Fruit fly (Drosophila melanogaster) whole organism, embryonic: ENCODE measurements around the gene CG11768.

ENCODE experiments used
- ATbp ChIP-seq: fragments of 200-800 bp; sonication (Bioruptor generic); optimal IDR thresholded peaks from 2 replicates; lab custom pipeline; 2017; ENCODE audit warnings: missing biosample characterization, mild to moderate bottlenecking, missing genetic modification characterization, missing genetic modification reagents
- Atf-2 ChIP-seq: fragments of 200-800 bp; sonication (Bioruptor generic); optimal IDR thresholded peaks from 2 replicates; lab custom pipeline; 2016; ENCODE audit warnings: missing biosample characterization, missing genetic modification characterization
- B-H2 ChIP-seq: fragments of 200-800 bp; sonication (Bioruptor generic); optimal IDR thresholded peaks from 2 replicates; lab custom pipeline; 2018; ENCODE audit warnings: missing biosample characterization, mild to moderate bottlenecking, missing genetic modification characterization
- CG11398 ChIP-seq: fragments of 200-800 bp; sonication (Bioruptor generic); optimal IDR thresholded peaks from 2 replicates; lab custom pipeline; 2016; ENCODE audit warnings: missing biosample characterization, missing genetic modification characterization
- CG11696 ChIP-seq: fragments of 200-800 bp; sonication (Bioruptor generic); IDR thresholded peaks from 2 replicates; pipeline ENCODE4 v1.3.6; 2022; ENCODE audit warnings: missing biosample characterization, missing genetic modification characterization
- CG12236 ChIP-seq: fragments of 200-800 bp; sonication (Bioruptor generic); optimal IDR thresholded peaks from 2 replicates; lab custom pipeline; 2016; ENCODE audit warnings: missing biosample characterization, missing genetic modification characterization
- CG12391 ChIP-seq: fragments of 200-800 bp; sonication (Bioruptor generic); optimal IDR thresholded peaks from 3 replicates; lab custom pipeline; 2018; ENCODE audit warnings: missing biosample characterization, mild to moderate bottlenecking, missing genetic modification characterization, moderate library complexity
- CG12744 ChIP-seq: fragments of 200-800 bp; sonication (Bioruptor generic); optimal IDR thresholded peaks from 2 replicates; lab custom pipeline; 2016; ENCODE audit warnings: missing biosample characterization, missing genetic modification characterization
- CG16779 ChIP-seq: fragments of 200-800 bp; sonication (Bioruptor generic); IDR thresholded peaks from 2 replicates; pipeline ENCODE4 v1.3.6; 2022; ENCODE audit warnings: missing biosample characterization, missing genetic modification characterization
- CG17802 ChIP-seq: fragments of 200-800 bp; sonication (Bioruptor generic); optimal IDR thresholded peaks from 2 replicates; lab custom pipeline; 2018; ENCODE audit warnings: missing biosample characterization, mild to moderate bottlenecking, missing genetic modification characterization, moderate library complexity
- CG2712 ChIP-seq: fragments of 200-800 bp; optimal IDR thresholded peaks from 3 replicates; lab custom pipeline; 2019; ENCODE audit warnings: missing biosample characterization, mild to moderate bottlenecking, missing genetic modification characterization, moderate library complexity
- CG31441 ChIP-seq: fragments of 200-800 bp; sonication (Bioruptor generic); IDR thresholded peaks from 2 replicates; pipeline ENCODE4 v1.3.6; 2022; ENCODE audit warnings: missing biosample characterization, missing genetic modification characterization
- CG3838 ChIP-seq: fragments of 200-800 bp; sonication (Bioruptor generic); optimal IDR thresholded peaks from 3 replicates; lab custom pipeline; 2016; ENCODE audit warnings: missing biosample characterization, missing genetic modification characterization
- CG4360 ChIP-seq: fragments of 200-800 bp; sonication (Bioruptor generic); IDR thresholded peaks from 2 replicates; pipeline ENCODE4 v1.3.6; 2022; ENCODE audit warnings: missing biosample characterization, missing genetic modification characterization
- CG6791 ChIP-seq: fragments of 200-800 bp; sonication (Bioruptor generic); IDR thresholded peaks from 3 replicates; pipeline ENCODE4 v1.3.6; 2022; ENCODE audit warnings: missing biosample characterization, missing genetic modification characterization; ENCODE audit not compliant: partially characterized antibody
- CG7987 ChIP-seq: fragments of 200-800 bp; sonication (Bioruptor generic); optimal IDR thresholded peaks from 2 replicates; lab custom pipeline; 2018; ENCODE audit warnings: missing biosample characterization, mild to moderate bottlenecking, missing genetic modification characterization, moderate library complexity
- CG9932 ChIP-seq: fragments of 200-800 bp; sonication (Bioruptor generic); IDR thresholded peaks from 2 replicates; pipeline ENCODE4 v1.3.6; 2022; ENCODE audit warnings: missing biosample characterization, missing genetic modification characterization
- D19A ChIP-seq: fragments of 200-800 bp; optimal IDR thresholded peaks from 3 replicates; lab custom pipeline; 2019; ENCODE audit warnings: missing biosample characterization, mild to moderate bottlenecking, missing genetic modification characterization, moderate library complexity
- Dfd ChIP-seq, 2 experiments: fragments of >200 bp; optimal IDR thresholded peaks; 2 replicates each; lab custom pipeline; 2017; ENCODE audit warnings: missing biosample characterization in 2 of 2, missing genetic modification characterization in 2 of 2
- E2f1 ChIP-seq: fragments of 200-800 bp; sonication (Bioruptor generic); IDR thresholded peaks from 2 replicates; pipeline ENCODE4 v1.3.6; 2022; ENCODE audit warnings: missing biosample characterization, missing genetic modification characterization
- ERR ChIP-seq: fragments of 200-800 bp; sonication (Bioruptor generic); optimal IDR thresholded peaks from 2 replicates; lab custom pipeline; 2016; ENCODE audit warnings: missing biosample characterization, missing genetic modification characterization
- HLH3B ChIP-seq: fragments of 200-800 bp; sonication (Bioruptor generic); IDR thresholded peaks from 2 replicates; pipeline ENCODE4 v1.3.6; 2022; ENCODE audit warnings: missing biosample characterization, missing genetic modification characterization
- HLH54F ChIP-seq: fragments of 200-800 bp; sonication (Bioruptor generic); optimal IDR thresholded peaks from 3 replicates; lab custom pipeline; 2016; ENCODE audit warnings: missing biosample characterization, missing genetic modification characterization
- HmgZ ChIP-seq: fragments of 200-800 bp; sonication (Bioruptor generic); optimal IDR thresholded peaks from 2 replicates; lab custom pipeline; 2018; ENCODE audit warnings: missing biosample characterization, mild to moderate bottlenecking, missing genetic modification characterization
- NC2α ChIP-seq: fragments of 200-800 bp; sonication (Bioruptor generic); optimal IDR thresholded peaks from 2 replicates; lab custom pipeline; 2016; ENCODE audit warnings: missing biosample characterization, missing genetic modification characterization
- Nf-YC ChIP-seq: fragments of 200-800 bp; optimal IDR thresholded peaks from 3 replicates; lab custom pipeline; 2019; ENCODE audit warnings: missing biosample characterization, mild to moderate bottlenecking, missing genetic modification characterization, moderate library complexity
- Scr ChIP-seq: fragments of 200-800 bp; sonication (Bioruptor generic); IDR thresholded peaks from 2 replicates; pipeline ENCODE4 v1.3.6; 2022; ENCODE audit warnings: missing biosample characterization, missing genetic modification characterization; ENCODE audit not compliant: partially characterized antibody
- Sry-δ ChIP-seq: fragments of 200-800 bp; sonication (Bioruptor generic); optimal IDR thresholded peaks from 2 replicates; lab custom pipeline; 2016; ENCODE audit warnings: missing biosample characterization, missing genetic modification characterization
- Taf1 ChIP-seq: fragments of 200-800 bp; sonication (Bioruptor generic); IDR thresholded peaks from 2 replicates; pipeline ENCODE4 v1.3.6; 2022; ENCODE audit warnings: missing biosample characterization, missing genetic modification characterization
- Usf ChIP-seq: fragments of 200-800 bp; sonication (Bioruptor generic); optimal IDR thresholded peaks from 2 replicates; lab custom pipeline; 2017; ENCODE audit warnings: missing genotype, missing biosample characterization, missing genetic modification characterization
- ash1 ChIP-seq: fragments of 200-800 bp; sonication (Bioruptor generic); optimal IDR thresholded peaks from 2 replicates; lab custom pipeline; 2018; ENCODE audit warnings: missing biosample characterization, mild to moderate bottlenecking, missing genetic modification characterization
- ato ChIP-seq: fragments of 200-800 bp; sonication (Bioruptor generic); IDR thresholded peaks from 2 replicates; pipeline ENCODE4 v1.3.6; 2022; ENCODE audit warnings: missing biosample characterization, missing genetic modification characterization; ENCODE audit not compliant: partially characterized antibody
- bab2 ChIP-seq: fragments of 200-800 bp; sonication (Bioruptor generic); optimal IDR thresholded peaks from 2 replicates; lab custom pipeline; 2016; ENCODE audit warnings: missing biosample characterization, missing genetic modification characterization
- cg ChIP-seq: fragments of 200-800 bp; sonication (Bioruptor generic); optimal IDR thresholded peaks from 3 replicates; lab custom pipeline; 2019; ENCODE audit warnings: missing biosample characterization, mild to moderate bottlenecking, missing genetic modification characterization, moderate library complexity
- chm ChIP-seq: fragments of 200-800 bp; sonication (Bioruptor generic); IDR thresholded peaks from 2 replicates; pipeline ENCODE4 v1.3.6; 2022; ENCODE audit warnings: missing biosample characterization, missing genetic modification characterization
- dmrt11E ChIP-seq: fragments of 200-800 bp; sonication (Bioruptor generic); optimal IDR thresholded peaks from 3 replicates; lab custom pipeline; 2018; ENCODE audit warnings: missing biosample characterization, mild to moderate bottlenecking, missing genetic modification characterization, moderate library complexity
- gce ChIP-seq: fragments of 200-800 bp; sonication (Bioruptor generic); IDR thresholded peaks from 3 replicates; pipeline ENCODE4 v1.3.6; 2022; ENCODE audit warnings: missing biosample characterization, missing genetic modification characterization
- klu ChIP-seq: fragments of 200-800 bp; sonication (Bioruptor generic); IDR thresholded peaks from 2 replicates; pipeline ENCODE4 v1.3.6; 2022; ENCODE audit warnings: missing biosample characterization, missing genetic modification characterization
- lov ChIP-seq, 2 experiments: fragments of 200-800 bp in 1 of 2; fragments of >200 bp in 1 of 2; sonication (Bioruptor generic) in 1 of 2; IDR thresholded peaks in 1 of 2; optimal IDR thresholded peaks in 1 of 2; 2 replicates in 1 of 2; 3 replicates in 1 of 2; pipeline versions ENCODE4 v1.3.6 to Lab custom; 2017 to 2022; ENCODE audit warnings: missing biosample characterization in 1 of 2, missing genetic modification characterization in 1 of 2
- nau ChIP-seq: fragments of 200-800 bp; sonication (Bioruptor generic); optimal IDR thresholded peaks from 3 replicates; lab custom pipeline; 2017; ENCODE audit warnings: missing biosample characterization, mild to moderate bottlenecking, missing genetic modification characterization, missing genetic modification reagents
- nmo ChIP-seq: fragments of 200-800 bp; sonication (Bioruptor generic); optimal IDR thresholded peaks from 2 replicates; lab custom pipeline; 2018; ENCODE audit warnings: missing biosample characterization, mild to moderate bottlenecking, missing genetic modification characterization, moderate library complexity
- onecut ChIP-seq: fragments of 200-800 bp; sonication (Bioruptor generic); IDR thresholded peaks from 2 replicates; pipeline ENCODE4 v1.3.6; 2022; ENCODE audit warnings: missing biosample characterization, missing genetic modification characterization
- p53 ChIP-seq: fragments of 200-800 bp; sonication (Bioruptor generic); optimal IDR thresholded peaks from 2 replicates; lab custom pipeline; 2016; ENCODE audit warnings: missing biosample characterization, missing genetic modification characterization
- pzg ChIP-seq: fragments of 200-800 bp; sonication (Bioruptor generic); optimal IDR thresholded peaks from 3 replicates; lab custom pipeline; 2018; ENCODE audit warnings: missing biosample characterization, mild to moderate bottlenecking, missing genetic modification characterization, moderate library complexity
- salm ChIP-seq: fragments of 200-800 bp; sonication (Bioruptor generic); optimal IDR thresholded peaks from 2 replicates; lab custom pipeline; 2018; ENCODE audit warnings: missing biosample characterization, mild to moderate bottlenecking, missing genetic modification characterization
- slou ChIP-seq: fragments of 200-800 bp; sonication (Bioruptor generic); optimal IDR thresholded peaks from 3 replicates; lab custom pipeline; 2016; ENCODE audit warnings: missing biosample characterization, missing genetic modification characterization
- ssp ChIP-seq: fragments of 200-800 bp; sonication (Bioruptor generic); IDR thresholded peaks from 2 replicates; pipeline ENCODE4 v1.3.6; 2022; ENCODE audit warnings: missing biosample characterization, missing genetic modification characterization
- tin ChIP-seq: fragments of 200-800 bp; sonication (Bioruptor generic); optimal IDR thresholded peaks from 3 replicates; lab custom pipeline; 2016; ENCODE audit warnings: missing biosample characterization, missing genetic modification characterization
- tup ChIP-seq: fragments of 200-800 bp; sonication (Bioruptor generic); optimal IDR thresholded peaks from 2 replicates; lab custom pipeline; 2016; ENCODE audit warnings: missing biosample characterization, mild to moderate bottlenecking, missing genetic modification characterization, moderate library complexity
- z ChIP-seq: fragments of 200-800 bp; sonication (Bioruptor generic); IDR thresholded peaks from 3 replicates; pipeline ENCODE4 v1.3.6; 2022; ENCODE audit warnings: missing biosample characterization, missing genetic modification characterization

Gene CG11768

dm6 chr3R:8788722-8789400 is 20.9 kb upstream of the CG11768 start (continued):
- TF ChIP-seq CG7987 (GFP tag; lab: Kevin White, UChicago): no peak
- TF ChIP-seq ash1 (GFP tag; lab: Kevin White, UChicago): no peak
- TF ChIP-seq pzg (GFP tag; lab: Kevin White, UChicago): no peak
- no peak for TF ChIP-seq klu
- TF ChIP-seq CG12236: no peak
- TF ChIP-seq CG16779 (GFP tag; lab: Robert Waterston, UW): no peak
- peak; percentile 54; the same call in 1 of the 2 replicates for TF ChIP-seq ssp (GFP tag; lab: Robert Waterston, UW)
- TF ChIP-seq CG17802 (tag; lab: Kevin White, UChicago): peak; percentile 16
- no peak for TF ChIP-seq bab2 (GFP tag; lab: Kevin White, UChicago)
- TF ChIP-seq salm (tag; lab: Kevin White, UChicago): peak; percentile 22
- no peak for TF ChIP-seq nau (GFP tag; lab: Kevin White, UChicago)
- TF ChIP-seq gce (GFP tag; lab: Robert Waterston, UW): peak; percentile 70; the same call in 1 of the 3 replicates
- TF ChIP-seq Nf-YC: no peak
- no peak for TF ChIP-seq HLH54F
- peak; percentile 63 for TF ChIP-seq ATbp
- peak; percentile 43 for TF ChIP-seq CG12391 (tag; lab: Kevin White, UChicago)
- TF ChIP-seq CG11696 (GFP tag; lab: Robert Waterston, UW): peak; percentile 90
- TF ChIP-seq CG2712 (tag; lab: Kevin White, UChicago): peak; percentile 76
- no peak for TF ChIP-seq NC2α
- TF ChIP-seq slou (GFP tag; lab: Kevin White, UChicago): no peak
- no peak for TF ChIP-seq CG11398 (GFP tag; lab: Kevin White, UChicago)
- peak; percentile 61 for TF ChIP-seq nmo
- no peak for TF ChIP-seq HmgZ (tag; lab: Kevin White, UChicago)
- TF ChIP-seq CG9932 (GFP tag; lab: Robert Waterston, UW): no peak
- 0 out of 3 replicates have a peak, but pooled peaks have one; percentile 41 for TF ChIP-seq CG6791 (GFP tag; lab: Robert Waterston, UW)
- TF ChIP-seq Scr (GFP tag; lab: Robert Waterston, UW): no peak
- no peak for TF ChIP-seq z (GFP tag; lab: Robert Waterston, UW)
- no peak for TF ChIP-seq Taf1
- TF ChIP-seq Dfd (GFP tag; optimal IDR thresholded peaks at IDR 0.05; lab: Kevin White, UChicago): no peak
- TF ChIP-seq chm: no peak
- TF ChIP-seq E2f1 (GFP tag; lab: Robert Waterston, UW): peak; percentile 67
- peak; percentile 26 for TF ChIP-seq tin (GFP tag; lab: Kevin White, UChicago)
- no peak for TF ChIP-seq ERR (GFP tag; lab: Kevin White, UChicago)
- TF ChIP-seq ato (GFP tag; lab: Robert Waterston, UW): no peak
- TF ChIP-seq HLH3B (GFP tag; lab: Robert Waterston, UW): peak; percentile 62; the same call in 1 of the 2 replicates
- TF ChIP-seq cg: no peak
- TF ChIP-seq dmrt11E: no peak
- TF ChIP-seq CG4360: peak; percentile 55; the same call in 1 of the 2 replicates
- no peak for TF ChIP-seq CG12744 (GFP tag; lab: Kevin White, UChicago)
- peak; percentile 47 for TF ChIP-seq D19A (tag; lab: Kevin White, UChicago)
- TF ChIP-seq B-H2 (GFP tag; lab: Kevin White, UChicago): no peak
- TF ChIP-seq lov (optimal IDR thresholded peaks at IDR 0.05; lab: Kevin White, UChicago): no peak
- no peak for TF ChIP-seq lov (GFP tag; IDR thresholded peaks at IDR 0.05; lab: Robert Waterston, UW)
- TF ChIP-seq p53: no peak
- TF ChIP-seq Usf: no peak
- TF ChIP-seq CG3838 (GFP tag; lab: Kevin White, UChicago): no peak
- no peak for TF ChIP-seq Atf-2 (GFP tag; lab: Kevin White, UChicago)
- TF ChIP-seq CG31441: peak; percentile 81
- no peak for TF ChIP-seq Sry-δ (GFP tag; lab: Kevin White, UChicago)
- no peak for TF ChIP-seq tup (GFP tag; lab: Kevin White, UChicago)
- TF ChIP-seq onecut (GFP tag; lab: Robert Waterston, UW): 0 out of 2 replicates have a peak, but pooled peaks have one; percentile 22
